Worm (Caenorhabditis elegans) whole organism, mixed stage, embryonic: ENCODE results near the gene spe-18.

Experiments used
- M03D4.4 ChIP-seq: sonication (generic microtip); optimal IDR thresholded peaks from 2 replicates; lab custom pipeline; 2017; ENCODE audit warnings: mild to moderate bottlenecking, missing genetic modification characterization, missing compliant biosample characterization
- ceh-43 ChIP-seq: fragments of 200-800 bp; sonication (Bioruptor generic); optimal IDR thresholded peaks from 2 replicates; lab custom pipeline; 2018; ENCODE audit warnings: mild to moderate bottlenecking, missing genetic modification characterization, moderate library complexity, missing compliant biosample characterization
- drap-1 ChIP-seq: fragments of 200-800 bp; sonication (Bioruptor generic); optimal IDR thresholded peaks from 3 replicates; lab custom pipeline; 2018; ENCODE audit warnings: mild to moderate bottlenecking, missing genetic modification characterization, missing compliant biosample characterization
- pha-4 ChIP-seq: fragments of 150-350 bp; optimal IDR thresholded peaks from 2 replicates; lab custom pipeline; 2018; ENCODE audit warnings: missing biosample characterization, missing genetic modification reagents, missing genetic modification characterization
- snpc-4 ChIP-seq: fragments of 150-350 bp; optimal IDR thresholded peaks from 2 replicates; lab custom pipeline; 2014; ENCODE audit warnings: missing biosample characterization, missing genetic modification characterization
- unc-39 ChIP-seq: fragments of 150-350 bp; optimal IDR thresholded peaks from 2 replicates; lab custom pipeline; 2014; ENCODE audit warnings: missing biosample characterization, missing genetic modification characterization

ce11 chrII:13187188-13187587, 34.0 kb upstream of the spe-18 start, which contains the start of gene mecr-1:
- TF ChIP-seq snpc-4 (tag; lab: Kevin White, UChicago) (no peak), ceh-43 (GFP tag; lab: Kevin White, UChicago) (no peak), unc-39 (tag; lab: Kevin White, UChicago) (no peak), pha-4 (tag; lab: Kevin White, UChicago) (no peak), M03D4.4 (tag; lab: Kevin White, UChicago) (no peak), drap-1 (GFP tag; lab: Kevin White, UChicago) (no peak)
